Worm (Caenorhabditis elegans): ENCODE data around the gene rpn-6.1.

rpn-6.1 gene

ce11 chrIII:6931896-6932295 is 29.9 kb downstream of the rpn-6.1 start, which contains the start of gene byn-1 (continued):
- TF ChIP-seq rbr-2 (tag; optimal IDR thresholded peaks at IDR 0.05) (no peak), dmd-6 (GFP tag; IDR thresholded peaks at IDR 0.05) (no peak), aha-1 (tag) (no peak), lin-38 (GFP tag; IDR thresholded peaks at IDR 0.05) (peak; percentile 58), ceh-20 (GFP tag; IDR thresholded peaks at IDR 0.05) (no peak)

DNA sequence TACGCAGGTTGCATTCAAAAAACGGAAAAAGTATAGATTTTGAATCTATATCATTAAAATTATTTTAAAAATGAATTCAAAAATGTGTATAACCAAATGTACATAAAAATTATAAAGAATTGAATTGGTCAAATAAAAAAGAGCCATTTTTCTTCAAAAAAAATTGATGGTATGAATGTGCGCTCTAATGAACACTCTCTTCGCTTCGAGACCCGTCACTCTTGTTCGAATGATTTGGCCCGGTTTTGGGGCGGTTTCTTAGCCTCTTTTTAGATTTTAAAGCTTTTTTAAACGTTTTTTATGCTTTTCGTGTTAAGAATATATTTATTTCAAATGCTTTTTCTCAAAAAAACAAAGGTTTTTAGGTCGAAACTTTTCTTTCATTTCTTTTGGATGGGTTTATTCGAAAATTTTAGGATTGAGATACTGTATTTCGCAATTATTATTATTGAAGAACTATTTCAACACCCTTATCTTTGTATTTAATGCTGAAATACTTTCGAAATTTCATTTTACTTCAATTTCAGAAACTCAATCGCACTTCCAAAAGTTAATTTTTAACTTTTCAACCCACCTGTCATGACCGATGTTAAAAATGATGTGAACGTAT is 32.1 kb downstream of the rpn-6.1 start, which contains the start of gene inf-1:
inf-1 (plus strand) TSS at position 577 of the 610 bp plus-strand sequence.
- TF ChIP-seq zag-1 (tag; optimal IDR thresholded peaks at IDR 0.05) (no peak), lin-38 (GFP tag; IDR thresholded peaks at IDR 0.05) (peak; percentile 85), F26F4.8 (GFP tag; conservative IDR thresholded peaks at IDR 0.05) (no peak), mdt-29 (GFP tag; IDR thresholded peaks at IDR 0.05) (no peak), Y48G9A.11 (GFP tag; IDR thresholded peaks at IDR 0.05) (no peak), egl-43 (GFP tag; IDR thresholded peaks at IDR 0.05) (no peak), set-16 (GFP tag; IDR thresholded peaks at IDR 0.05) (no peak), lsy-2 (tag; optimal IDR thresholded peaks at IDR 0.05) (peak in 1 of 2 experiments; percentile 82), R02D3.7 (tag; optimal IDR thresholded peaks at IDR 0.05) (no peak), mep-1 (tag; optimal IDR thresholded peaks at IDR 0.05) (peak; percentile 48), nhr-42 (GFP tag; IDR thresholded peaks at IDR 0.05) (no peak), spr-1 (tag; optimal IDR thresholded peaks at IDR 0.05) (no peak), lin-29 (GFP tag; IDR thresholded peaks at IDR 0.05) (no peak), arid-1 (GFP tag; conservative IDR thresholded peaks at IDR 0.05) (no peak), saeg-2 (GFP tag; IDR thresholded peaks at IDR 0.05) (no peak), tag-97 (GFP tag; IDR thresholded peaks at IDR 0.05) (no peak), T26A8.4 (GFP tag; IDR thresholded peaks at IDR 0.05) (no peak), ZK337.2 (GFP tag; IDR thresholded peaks at IDR 0.05) (no peak), T20F7.1 (GFP tag; optimal IDR thresholded peaks at IDR 0.05) (peak; percentile 49), dmd-6 (GFP tag; IDR thresholded peaks at IDR 0.05) (no peak), dmd-8 (GFP tag; IDR thresholded peaks at IDR 0.05) (no peak), spr-3 (GFP tag; optimal IDR thresholded peaks at IDR 0.05) (no peak), egl-27 (tag; optimal IDR thresholded peaks at IDR 0.05) (no peak), dpl-1 (GFP tag; optimal IDR thresholded peaks at IDR 0.05) (peak; percentile 60), pha-4 (GFP tag; IDR thresholded peaks at IDR 0.05) (no peak), pha-4 (tag; optimal IDR thresholded peaks at IDR 0.05) (peak; percentile 29), daf-8 (GFP tag; IDR thresholded peaks at IDR 0.05) (no peak), lin-13 (GFP tag; optimal IDR thresholded peaks at IDR 0.05) (no peak), hlh-30 (tag; optimal IDR thresholded peaks at IDR 0.05; ENCODE audit: insufficient read depth) (peak; percentile 25), sdz-12 (GFP tag; optimal IDR thresholded peaks at IDR 0.05) (no peak), F49E8.2 (tag; optimal IDR thresholded peaks at IDR 0.05; ENCODE audit: borderline replicate concordance) (no peak), hif-1 (tag; optimal IDR thresholded peaks at IDR 0.05) (peak in 1 of 2 experiments; percentile 45), ZK546.5 (tag; optimal IDR thresholded peaks at IDR 0.05) (no peak), lin-39 (tag; optimal IDR thresholded peaks at IDR 0.05) (no peak), nhr-48 (tag; optimal IDR thresholded peaks at IDR 0.05) (no peak), nhr-102 (tag; optimal IDR thresholded peaks at IDR 0.05) (no peak), Y105C5A.15 (GFP tag; IDR thresholded peaks at IDR 0.05) (no peak), pqm-1 (tag; optimal IDR thresholded peaks at IDR 0.05) (no peak), gei-8 (GFP tag; optimal IDR thresholded peaks at IDR 0.05) (no peak), unc-62 (GFP tag; optimal IDR thresholded peaks at IDR 0.05 in 1 of 2) (no peak), unc-62 (tag; optimal IDR thresholded peaks at IDR 0.05) (no peak), mes-2 (tag; optimal IDR thresholded peaks at IDR 0.05; ENCODE audit: poor library complexity, severe bottlenecking) (peak; percentile 65), ztf-7 (tag; optimal IDR thresholded peaks at IDR 0.05) (no peak), nhr-11 (tag; optimal IDR thresholded peaks at IDR 0.05) (no peak), nhr-10 (tag; optimal IDR thresholded peaks at IDR 0.05) (no peak), aha-1 (tag) (no peak), daf-16 (GFP tag; optimal IDR thresholded peaks at IDR 0.05) (no peak), daf-16 (tag; optimal IDR thresholded peaks at IDR 0.05) (peak; percentile 32)

Measured in whole organism, L4 larva.